Worm (Caenorhabditis elegans) whole organism, young adult: ENCODE data around the gene mmcm-1.

Experiments
- F23B12.7 ChIP-seq: sonication (generic microtip); optimal IDR thresholded peaks from 2 replicates; lab custom pipeline; 2017; ENCODE audit warnings: missing genetic modification characterization, mild to moderate bottlenecking, missing compliant biosample characterization, antibody characterized with exemption, moderate library complexity; ENCODE audit not compliant: insufficient read depth
- F37B4.10 ChIP-seq: fragments of 200-800 bp; sonication (Bioruptor generic); IDR thresholded peaks from 2 replicates; pipeline ENCODE4 v1.3.6; 2022; ENCODE audit warnings: missing genetic modification characterization, missing compliant biosample characterization
- F39B2.1 ChIP-seq: fragments of 200-800 bp; sonication (Bioruptor generic); IDR thresholded peaks from 2 replicates; pipeline ENCODE4 v1.3.6; 2022; ENCODE audit warnings: missing genetic modification reagents, missing genetic modification characterization, missing compliant biosample characterization
- K11D2.4 ChIP-seq: fragments of 200-800 bp; sonication (Bioruptor generic); IDR thresholded peaks from 2 replicates; pipeline ENCODE4 v1.3.6; 2022; ENCODE audit warnings: missing genetic modification reagents, missing genetic modification characterization, missing compliant biosample characterization
- K12H6.12 ChIP-seq: fragments of 200-800 bp; sonication (Bioruptor generic); optimal IDR thresholded peaks from 2 replicates; lab custom pipeline; 2018; ENCODE audit warnings: mild to moderate bottlenecking, missing genetic modification characterization, missing compliant biosample characterization
- Y53F4B.3 ChIP-seq: fragments of 200-800 bp; sonication (Bioruptor generic); IDR thresholded peaks from 2 replicates; pipeline ENCODE4 v1.3.6; 2022; ENCODE audit warnings: missing genetic modification reagents, missing genetic modification characterization, missing compliant biosample characterization
- Y53G8AR.9 ChIP-seq: fragments of 200-800 bp; sonication (Bioruptor generic); conservative IDR thresholded peaks from 2 replicates; pipeline ENCODE4 v1.3.6; 2022; ENCODE audit warnings: missing genetic modification reagents, missing genetic modification characterization, missing compliant biosample characterization
- Y67H2A.10 ChIP-seq: fragments of 200-800 bp; sonication (Bioruptor generic); conservative IDR thresholded peaks from 2 replicates; pipeline ENCODE4 v1.3.6; 2022; ENCODE audit warnings: missing genetic modification reagents, missing genetic modification characterization, missing compliant biosample characterization
- Y79H2A.3 ChIP-seq: fragments of 200-800 bp; sonication (Bioruptor generic); conservative IDR thresholded peaks from 2 replicates; pipeline ENCODE4 v1.3.6; 2022; ENCODE audit warnings: missing genetic modification reagents, missing genetic modification characterization, missing compliant biosample characterization
- ama-1 ChIP-seq, 3 experiments: fragments of 150-350 bp in 1 of 3; sonication (generic microtip) in 2 of 3; optimal IDR thresholded peaks; 2 replicates each; lab custom pipeline; 2014 to 2018; ENCODE audit warnings: missing biosample characterization in 2 of 3, missing genetic modification characterization in 2 of 3, missing genetic modification reagents in 2 of 3
- aptf-3 ChIP-seq: fragments of 200-800 bp; sonication (Bioruptor generic); IDR thresholded peaks from 2 replicates; pipeline ENCODE4 v1.3.6; 2022; ENCODE audit warnings: missing genetic modification characterization, missing compliant biosample characterization
- atf-7 ChIP-seq: sonication (generic microtip); optimal IDR thresholded peaks from 2 replicates; lab custom pipeline; 2017; ENCODE audit warnings: mild to moderate bottlenecking, missing genetic modification characterization, missing compliant biosample characterization
- attf-5 ChIP-seq: fragments of 200-800 bp; sonication (Bioruptor generic); optimal IDR thresholded peaks from 2 replicates; lab custom pipeline; 2018; ENCODE audit warnings: mild to moderate bottlenecking, missing genetic modification characterization, missing compliant biosample characterization
- cebp-1 ChIP-seq, 2 experiments: fragments of 200-800 bp in 1 of 2; sonication (Bioruptor generic) in 1 of 2; sonication (generic microtip) in 1 of 2; IDR thresholded peaks in 1 of 2; optimal IDR thresholded peaks in 1 of 2; 2 replicates each; pipeline versions ENCODE4 v1.3.6 to Lab custom; 2017 to 2022; ENCODE audit warnings: missing compliant biosample characterization in 2 of 2, missing genetic modification characterization in 2 of 2, mild to moderate bottlenecking in 1 of 2, missing genetic modification reagents in 1 of 2, moderate library complexity in 1 of 2
- ceh-79 ChIP-seq: sonication (generic microtip); optimal IDR thresholded peaks from 2 replicates; lab custom pipeline; 2017; ENCODE audit warnings: mild to moderate bottlenecking, missing genetic modification characterization, missing compliant biosample characterization
- efl-1 ChIP-seq: fragments of 150-350 bp; optimal IDR thresholded peaks from 2 replicates; lab custom pipeline; 2014; ENCODE audit warnings: missing biosample characterization, missing genetic modification reagents, missing genetic modification characterization
- ets-4 ChIP-seq: fragments of 200-800 bp; sonication (Bioruptor generic); optimal IDR thresholded peaks from 2 replicates; lab custom pipeline; 2018; ENCODE audit warnings: mild to moderate bottlenecking, missing genetic modification characterization, missing compliant biosample characterization
- hmg-1.2 ChIP-seq: fragments of 200-800 bp; sonication (Bioruptor generic); IDR thresholded peaks from 2 replicates; pipeline ENCODE4 v1.3.6; 2022; ENCODE audit warnings: missing genetic modification reagents, missing genetic modification characterization, missing compliant biosample characterization
- lag-1 ChIP-seq: fragments of 200-800 bp; sonication (Bioruptor generic); IDR thresholded peaks from 2 replicates; pipeline ENCODE4 v1.3.6; 2022; ENCODE audit warnings: missing genetic modification reagents, missing genetic modification characterization, missing compliant biosample characterization
- let-607 ChIP-seq, 2 experiments: fragments of 200-800 bp in 1 of 2; sonication (Bioruptor generic) in 1 of 2; sonication (generic microtip) in 1 of 2; optimal IDR thresholded peaks; 2 replicates each; lab custom pipeline; 2016 to 2018; ENCODE audit warnings: mild to moderate bottlenecking in 2 of 2, missing compliant biosample characterization in 2 of 2, missing genetic modification characterization in 2 of 2, moderate library complexity in 2 of 2, missing genotype in 1 of 2
- lin-40 ChIP-seq: sonication (generic microtip); optimal IDR thresholded peaks from 2 replicates; lab custom pipeline; 2016; ENCODE audit warnings: missing genetic modification characterization, mild to moderate bottlenecking, missing compliant biosample characterization, missing genotype, missing genetic modification reagents
- mel-28 ChIP-seq: sonication (generic microtip); optimal IDR thresholded peaks from 2 replicates; lab custom pipeline; 2016; ENCODE audit warnings: borderline replicate concordance, mild to moderate bottlenecking, missing genetic modification characterization, missing compliant biosample characterization
- mxl-1 ChIP-seq: sonication (generic microtip); optimal IDR thresholded peaks from 2 replicates; lab custom pipeline; 2016; ENCODE audit warnings: missing genetic modification characterization, missing compliant biosample characterization
- nfya-1 ChIP-seq: sonication (generic microtip); optimal IDR thresholded peaks from 2 replicates; lab custom pipeline; 2017; ENCODE audit warnings: antibody characterized with exemption, missing compliant biosample characterization, missing genetic modification characterization, borderline replicate concordance; ENCODE audit not compliant: insufficient read depth
- nfya-2 ChIP-seq: fragments of 200-800 bp; sonication (Bioruptor generic); IDR thresholded peaks from 2 replicates; pipeline ENCODE4 v1.3.6; 2022; ENCODE audit warnings: missing genetic modification reagents, missing genetic modification characterization, missing compliant biosample characterization
- repo-1 ChIP-seq: sonication (generic microtip); optimal IDR thresholded peaks from 2 replicates; lab custom pipeline; 2017; ENCODE audit warnings: mild to moderate bottlenecking, missing genetic modification characterization, missing compliant biosample characterization
- snpc-1.1 ChIP-seq: sonication (generic microtip); optimal IDR thresholded peaks from 2 replicates; lab custom pipeline; 2017; ENCODE audit warnings: missing genetic modification characterization, mild to moderate bottlenecking, missing compliant biosample characterization, antibody characterized with exemption, moderate library complexity, missing genotype, missing genetic modification reagents; ENCODE audit not compliant: insufficient read depth
- snpc-4 ChIP-seq, 5 experiments: fragments of 150-350 bp in 1 of 5; sonication (generic microtip) in 4 of 5; optimal IDR thresholded peaks; 2 replicates each; lab custom pipeline; 2014 to 2018; ENCODE audit warnings: missing genetic modification characterization in 5 of 5, missing biosample characterization in 3 of 5, antibody characterized with exemption in 2 of 5, mild to moderate bottlenecking in 2 of 5, missing compliant biosample characterization in 2 of 5, missing genotype in 2 of 5, moderate library complexity in 2 of 5, missing genetic modification reagents in 1 of 5
- somi-1 ChIP-seq: fragments of 200-800 bp; sonication (Bioruptor generic); optimal IDR thresholded peaks from 2 replicates; lab custom pipeline; 2018; ENCODE audit warnings: mild to moderate bottlenecking, missing genetic modification characterization, missing compliant biosample characterization
- tbx-9 ChIP-seq: sonication (generic microtip); optimal IDR thresholded peaks from 2 replicates; lab custom pipeline; 2016; ENCODE audit warnings: borderline replicate concordance, missing genetic modification characterization, inconsistent platforms, missing compliant biosample characterization
- unc-130 ChIP-seq: sonication (generic microtip); optimal IDR thresholded peaks from 2 replicates; lab custom pipeline; 2016; ENCODE audit warnings: missing genetic modification reagents, missing genetic modification characterization, missing compliant biosample characterization
- zfh-2 ChIP-seq: fragments of 200-800 bp; sonication (Bioruptor generic); conservative IDR thresholded peaks from 2 replicates; pipeline ENCODE4 v1.3.6; 2022; ENCODE audit warnings: missing genetic modification reagents, missing genetic modification characterization, missing compliant biosample characterization
- ztf-3 ChIP-seq: fragments of 200-800 bp; sonication (Bioruptor generic); optimal IDR thresholded peaks from 2 replicates; lab custom pipeline; 2018; ENCODE audit warnings: mild to moderate bottlenecking, missing genetic modification characterization, missing compliant biosample characterization

mmcm-1 gene

ce11 chrIII:3914836-3915235 lies 7.3 kb upstream of the mmcm-1 start:
- no peak for TF ChIP-seq cebp-1 (GFP tag; IDR thresholded peaks at IDR 0.05; lab: Robert Waterston, UW)
- peak; percentile 88 for TF ChIP-seq cebp-1 (tag; optimal IDR thresholded peaks at IDR 0.05; lab: Kevin White, UChicago)
- TF ChIP-seq F39B2.1 (GFP tag; lab: Robert Waterston, UW) = no peak
- no peak for TF ChIP-seq ceh-79 (tag; lab: Kevin White, UChicago)
- 0 out of 2 replicates have a peak, but pooled peaks have one; percentile 42 for TF ChIP-seq zfh-2 (GFP tag; lab: Robert Waterston, UW)
- TF ChIP-seq, all 124 proteins: peak for 2

ce11 chrIII:3914049-3914448 lies 6.6 kb upstream of the mmcm-1 start, which contains the start of gene pat-3:
TSS of gene pat-3 (minus strand) at chrIII:3914149.
- TF ChIP-seq Y53F4B.3 (GFP tag; lab: Robert Waterston, UW) (no peak), snpc-1.1 (tag; lab: Kevin White, UChicago) (no peak), Y79H2A.3 (GFP tag; lab: Robert Waterston, UW) (no peak), mxl-1 (tag; lab: Kevin White, UChicago) (no peak), repo-1 (no peak), let-607 (tag; optimal IDR thresholded peaks at IDR 0.05; lab: Kevin White, UChicago) (no peak), efl-1 (GFP tag; lab: Kevin White, UChicago) (no peak), aptf-3 (no peak), K11D2.4 (GFP tag; lab: Robert Waterston, UW) (no peak), Y67H2A.10 (GFP tag; lab: Robert Waterston, UW) (no peak), lin-40 (tag; lab: Kevin White, UChicago) (no peak), ztf-3 (GFP tag; lab: Kevin White, UChicago) (no peak), lag-1 (GFP tag; lab: Robert Waterston, UW) (no peak), nfya-1 (tag; lab: Kevin White, UChicago) (no peak), unc-130 (GFP tag; lab: Kevin White, UChicago) (no peak), F23B12.7 (tag; lab: Kevin White, UChicago) (no peak), tbx-9 (no peak), ama-1 (optimal IDR thresholded peaks at IDR 0.05; lab: Kevin White, UChicago) (no peak), ama-1 (GFP tag; optimal IDR thresholded peaks at IDR 0.05; lab: Kevin White, UChicago) (no peak)

DNA sequence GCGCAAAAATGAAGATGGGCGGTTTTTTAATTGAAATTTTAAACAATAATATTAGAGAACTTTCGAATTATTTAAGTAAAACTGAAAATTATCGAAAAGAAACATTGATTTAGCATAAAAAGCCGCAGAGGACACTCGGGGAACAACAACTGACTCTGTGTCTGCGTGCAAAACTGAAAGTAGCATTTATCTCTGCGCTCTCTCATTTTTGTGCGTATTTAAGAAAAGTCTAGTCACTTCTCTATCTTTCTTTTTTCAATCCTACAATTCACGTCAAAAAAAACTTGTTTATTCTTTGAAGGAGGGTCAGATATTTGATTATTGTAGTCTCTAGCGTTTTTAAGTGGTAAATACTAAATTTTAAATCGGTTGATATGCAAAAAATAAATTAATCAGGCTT lies 718 bp upstream of the mmcm-1 start:
- TF ChIP-seq atf-7 (tag; lab: Kevin White, UChicago) = no peak
- peak; percentile 54; the same call in 1 of the 2 replicates for TF ChIP-seq hmg-1.2 (GFP tag; lab: Robert Waterston, UW)
- TF ChIP-seq cebp-1 (GFP tag; IDR thresholded peaks at IDR 0.05; lab: Robert Waterston, UW) = no peak
- peak; percentile 36 for TF ChIP-seq cebp-1 (tag; optimal IDR thresholded peaks at IDR 0.05; lab: Kevin White, UChicago)
- TF ChIP-seq somi-1 = peak; percentile 7
- TF ChIP-seq Y53G8AR.9 = 0 out of 2 replicates have a peak, but pooled peaks have one; percentile 58
- peak; percentile 32 for TF ChIP-seq lin-40 (tag; lab: Kevin White, UChicago)
- peak; percentile 2 for TF ChIP-seq K12H6.12 (tag; lab: Kevin White, UChicago)
- no peak for TF ChIP-seq ets-4
- peak; percentile 6 for TF ChIP-seq attf-5 (GFP tag; lab: Kevin White, UChicago)
- no peak for TF ChIP-seq F37B4.10 (GFP tag; lab: Robert Waterston, UW)
- no peak for TF ChIP-seq mel-28 (tag; lab: Kevin White, UChicago)

- TF ChIP-seq snpc-4 (GFP tag; optimal IDR thresholded peaks at IDR 0.05; lab: Kevin White, UChicago) (peak; percentile 11), snpc-4 (tag; optimal IDR thresholded peaks at IDR 0.05; lab: Kevin White, UChicago) (peak in 2 of 4 experiments; percentile 68 to 71), nfya-2 (GFP tag; lab: Robert Waterston, UW) (no peak)
- TF ChIP-seq, all 124 proteins: peak for 1
Measured at ce11 chrIII:3906481-3906880, 1.0 kb downstream of the mmcm-1 start.
